Fruit fly (Drosophila melanogaster) ovary, adult (tissue): ENCODE results near the gene Sbp2.

Experiments used
- CG17801 ChIP-seq: fragments of 200-800 bp; optimal IDR thresholded peaks from 2 replicates; lab custom pipeline; 2019; ENCODE audit warnings: missing biosample characterization, mild to moderate bottlenecking, missing genetic modification characterization, moderate library complexity; ENCODE audit not compliant: partially characterized antibody

Gene Sbp2

DNA sequence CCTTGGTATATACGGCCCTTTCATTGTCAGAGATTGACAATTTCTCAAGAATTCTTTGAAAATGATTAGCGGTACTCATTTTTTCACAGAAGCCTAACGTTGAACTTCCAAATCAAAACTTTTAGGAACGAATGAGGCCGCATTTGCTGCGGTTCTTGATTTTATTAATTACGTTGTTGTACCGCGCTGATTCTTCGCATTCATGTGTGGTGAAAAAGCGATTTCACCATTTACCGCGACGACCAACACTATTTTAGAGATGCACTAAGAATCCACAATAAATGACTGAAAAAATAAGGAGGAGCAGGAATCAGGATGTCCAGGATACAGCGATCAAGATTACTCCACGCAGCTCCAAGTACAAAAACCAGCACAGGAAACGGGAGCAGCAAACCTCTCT lies at the start of gene Sbp2, which contains the start of gene CG7194:
TSS of gene Sbp2 (plus strand) at position 246 of the 400 bp plus-strand sequence.
TSS of gene CG7194 (minus strand) at position 148 of the 400 bp plus-strand sequence.
- no peak for TF ChIP-seq CG17801

DNA sequence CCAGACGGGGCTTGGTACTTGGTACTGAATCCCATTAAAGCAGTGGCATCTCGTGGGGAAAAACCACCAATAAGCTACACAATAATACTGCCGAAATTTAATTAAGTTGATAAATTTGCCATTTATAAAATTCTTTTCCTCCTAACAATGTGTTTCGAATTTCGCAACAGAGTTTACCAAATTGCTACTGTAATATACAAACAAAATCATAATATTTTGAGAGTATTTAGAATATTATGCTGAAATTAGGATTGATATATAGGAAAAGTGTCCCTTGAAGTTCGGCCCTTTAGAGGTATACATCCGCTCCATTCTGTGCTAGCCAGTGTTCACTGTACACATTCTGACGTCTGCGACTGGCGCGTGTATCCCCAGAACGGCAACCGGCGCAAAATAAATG lies 19.3 kb upstream of the Sbp2 start:
- no peak for TF ChIP-seq CG17801

DNA sequence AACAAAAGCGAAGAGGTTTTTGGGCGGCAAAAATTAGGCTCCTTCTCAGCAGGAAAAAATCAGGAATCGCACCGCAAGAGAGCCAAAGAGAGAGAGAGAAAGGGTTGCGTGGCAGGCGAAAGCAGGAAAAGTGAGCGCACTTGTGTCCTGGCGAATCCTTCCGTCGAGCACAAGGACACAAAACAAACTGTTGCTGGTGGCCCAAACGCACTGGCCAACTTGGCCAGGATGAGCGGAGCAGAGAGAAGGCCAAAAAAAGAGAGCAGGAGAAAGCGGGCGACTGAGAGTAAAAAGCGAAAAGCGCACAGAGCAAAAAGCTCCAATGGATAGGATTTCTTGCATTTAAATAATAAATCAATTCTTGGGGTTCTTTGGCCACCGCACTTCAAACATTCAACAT lies 18.7 kb upstream of the Sbp2 start:
- TF ChIP-seq CG17801: no peak

DNA sequence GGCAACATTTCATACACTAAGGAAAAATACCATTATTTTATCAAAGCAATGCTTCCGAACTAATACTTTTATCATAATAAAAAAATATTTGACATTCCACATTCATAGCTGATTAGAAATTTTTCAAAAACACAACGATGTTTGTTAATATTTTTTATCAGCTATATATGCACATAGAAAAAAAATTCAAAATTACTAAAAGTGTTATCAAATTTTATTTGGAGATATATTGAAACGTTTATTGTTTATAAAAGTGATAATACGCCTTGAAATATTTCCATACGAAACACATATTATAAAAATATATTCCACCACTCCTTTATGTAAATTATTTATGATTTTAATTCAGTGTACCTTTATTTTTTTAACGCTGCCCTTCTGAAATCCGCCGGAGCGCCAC lies 18.2 kb upstream of the Sbp2 start:
- TF ChIP-seq CG17801: no peak

DNA sequence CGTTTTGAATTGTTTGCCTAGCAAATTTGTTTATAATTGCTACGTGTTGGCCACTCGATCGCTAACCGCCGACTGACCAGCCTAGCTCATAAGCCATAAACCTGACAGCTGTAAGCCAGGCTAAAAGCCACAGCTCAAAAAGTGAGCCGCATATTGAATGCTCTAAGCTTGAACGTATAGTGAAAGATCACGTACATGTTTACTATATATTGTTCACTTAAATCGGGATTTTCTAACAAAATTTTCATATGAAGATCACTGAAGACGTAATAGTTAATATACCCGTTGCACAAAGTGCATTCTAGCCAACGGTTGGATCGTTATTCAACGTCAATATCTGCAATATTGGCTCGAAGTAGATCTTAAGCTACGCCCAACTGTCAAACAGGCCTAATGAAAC lies 17.6 kb upstream of the Sbp2 start:
- TF ChIP-seq CG17801: no peak

DNA sequence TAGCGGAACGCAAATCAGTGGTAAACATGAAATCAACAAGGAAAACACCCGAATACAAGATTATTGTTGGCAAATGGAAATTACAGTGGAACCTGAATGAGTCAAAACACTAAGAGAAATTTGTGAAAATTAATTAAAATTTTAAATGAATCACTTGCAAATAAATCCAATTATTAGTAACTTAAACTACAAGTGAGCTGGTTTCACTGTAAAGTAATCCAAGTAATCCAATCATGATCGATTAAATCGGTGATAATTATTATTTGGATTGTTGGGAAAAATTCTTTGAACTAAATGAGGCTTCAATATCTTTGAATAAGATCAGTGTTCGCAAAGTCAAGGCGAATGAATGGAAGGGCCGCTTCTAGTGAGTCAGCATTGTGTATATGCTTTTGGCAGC lies 15.6 kb upstream of the Sbp2 start:
- TF ChIP-seq CG17801: no peak

DNA sequence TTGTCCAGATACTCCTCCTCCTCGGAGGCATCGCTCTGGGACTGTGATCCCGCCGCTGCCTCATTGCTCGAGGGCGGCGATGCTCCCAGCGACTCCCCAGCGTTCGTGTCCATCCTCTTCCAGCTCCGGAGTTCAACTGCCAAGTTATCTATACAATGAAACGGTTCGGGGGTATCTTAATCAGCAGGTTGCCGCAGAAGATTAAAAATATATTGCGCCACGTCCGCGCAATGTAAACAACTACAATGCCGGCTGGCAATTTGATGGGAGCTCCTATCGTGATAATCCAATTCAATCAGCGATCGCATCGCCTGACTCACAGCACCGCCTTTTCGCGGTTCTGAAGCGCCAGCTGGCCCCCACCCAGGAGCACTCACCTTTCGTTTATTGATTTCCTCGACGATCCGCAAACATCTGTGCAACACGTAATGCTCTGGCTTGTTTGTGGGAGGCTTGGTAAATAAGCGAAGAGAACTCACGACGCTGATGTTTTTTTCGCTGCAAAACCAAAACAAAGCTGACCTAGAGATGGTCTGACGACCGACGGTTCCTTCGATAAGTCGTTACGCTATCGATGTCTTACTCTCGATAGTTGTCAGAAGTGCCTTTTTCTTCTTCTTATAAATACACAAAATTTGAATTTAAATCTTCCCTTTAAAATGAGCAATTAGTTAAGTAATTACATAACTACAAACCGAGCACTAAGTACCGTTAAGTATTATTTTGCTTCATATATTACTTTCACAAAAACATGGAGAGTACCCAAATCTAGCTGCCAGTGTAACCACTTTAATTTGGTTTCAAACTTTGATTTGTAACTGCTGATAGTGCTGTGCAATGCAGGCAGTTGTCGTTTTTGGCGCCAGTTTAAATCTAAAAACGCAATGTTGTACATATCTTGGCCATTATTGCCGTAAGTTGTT lies 14.4 kb upstream of the Sbp2 start, which contains the start of gene cert:
TSS of gene cert (minus strand) at position 535 of the 923 bp plus-strand sequence.
- TF ChIP-seq CG17801: peak; percentile 28

DNA sequence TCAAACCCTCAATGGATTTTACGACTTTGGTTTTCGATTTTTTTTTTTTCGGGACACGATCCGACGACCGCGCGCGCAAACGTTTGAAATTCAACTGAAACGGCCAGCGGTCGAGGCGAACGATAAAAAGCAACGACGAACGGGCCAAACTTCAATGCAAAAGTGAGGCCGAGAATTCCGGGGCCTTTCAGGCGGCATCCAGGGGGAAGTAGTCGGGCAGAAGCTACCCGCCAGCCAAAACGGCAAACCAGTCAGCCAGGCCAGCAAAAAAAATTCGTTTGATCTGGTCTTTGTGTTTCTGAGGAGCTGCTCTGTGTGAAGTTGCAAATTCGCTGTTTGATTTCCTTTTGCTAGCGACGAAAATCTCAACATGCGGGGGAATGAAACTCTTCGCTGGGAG lies 8.7 kb upstream of the Sbp2 start, which contains the start of gene CG7201:
TSS of gene CG7201 (minus strand) at position 101 of the 400 bp plus-strand sequence.
- no peak for TF ChIP-seq CG17801

DNA sequence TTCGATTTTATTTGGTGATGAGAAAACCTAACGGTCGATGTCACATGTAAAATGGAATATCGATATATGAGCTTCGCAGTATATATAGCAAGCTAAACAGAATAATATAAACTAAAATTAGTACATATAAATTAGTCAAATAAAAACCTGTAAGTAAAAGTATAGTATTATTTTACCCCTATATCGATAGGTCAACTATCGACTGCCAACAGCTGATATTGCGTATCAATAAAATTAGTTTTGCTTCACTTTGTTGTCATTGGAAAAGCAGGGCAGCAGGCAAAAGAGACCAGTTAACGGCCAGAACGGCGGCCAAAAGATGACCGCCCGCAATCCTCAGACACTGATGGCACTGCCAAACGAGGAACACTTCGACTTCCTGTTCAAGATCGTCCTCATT lies 7.0 kb upstream of the Sbp2 start, which contains the start of gene Rab19:
TSS of gene Rab19 (plus strand) at position 78 of the 400 bp plus-strand sequence.
- TF ChIP-seq CG17801: peak; percentile 21

DNA sequence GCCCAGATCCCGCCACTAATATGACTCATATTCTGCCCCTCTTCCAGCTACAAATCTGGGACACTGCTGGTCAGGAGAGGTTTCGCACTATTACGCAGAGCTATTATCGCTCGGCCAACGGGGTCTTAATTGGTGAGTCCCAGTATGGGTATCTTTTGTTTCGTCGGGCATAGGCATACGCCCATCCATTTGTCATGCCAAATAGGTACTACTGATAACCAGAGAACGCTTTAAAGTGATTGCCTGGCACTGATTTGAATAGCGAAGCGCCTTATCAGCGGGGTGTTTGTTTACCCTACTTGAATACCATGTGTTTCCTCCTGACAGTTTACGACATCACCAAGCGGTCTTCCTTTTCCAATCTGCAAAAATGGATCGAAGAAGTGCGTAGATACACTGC lies 6.5 kb upstream of the Sbp2 start:
- TF ChIP-seq CG17801: no peak

DNA sequence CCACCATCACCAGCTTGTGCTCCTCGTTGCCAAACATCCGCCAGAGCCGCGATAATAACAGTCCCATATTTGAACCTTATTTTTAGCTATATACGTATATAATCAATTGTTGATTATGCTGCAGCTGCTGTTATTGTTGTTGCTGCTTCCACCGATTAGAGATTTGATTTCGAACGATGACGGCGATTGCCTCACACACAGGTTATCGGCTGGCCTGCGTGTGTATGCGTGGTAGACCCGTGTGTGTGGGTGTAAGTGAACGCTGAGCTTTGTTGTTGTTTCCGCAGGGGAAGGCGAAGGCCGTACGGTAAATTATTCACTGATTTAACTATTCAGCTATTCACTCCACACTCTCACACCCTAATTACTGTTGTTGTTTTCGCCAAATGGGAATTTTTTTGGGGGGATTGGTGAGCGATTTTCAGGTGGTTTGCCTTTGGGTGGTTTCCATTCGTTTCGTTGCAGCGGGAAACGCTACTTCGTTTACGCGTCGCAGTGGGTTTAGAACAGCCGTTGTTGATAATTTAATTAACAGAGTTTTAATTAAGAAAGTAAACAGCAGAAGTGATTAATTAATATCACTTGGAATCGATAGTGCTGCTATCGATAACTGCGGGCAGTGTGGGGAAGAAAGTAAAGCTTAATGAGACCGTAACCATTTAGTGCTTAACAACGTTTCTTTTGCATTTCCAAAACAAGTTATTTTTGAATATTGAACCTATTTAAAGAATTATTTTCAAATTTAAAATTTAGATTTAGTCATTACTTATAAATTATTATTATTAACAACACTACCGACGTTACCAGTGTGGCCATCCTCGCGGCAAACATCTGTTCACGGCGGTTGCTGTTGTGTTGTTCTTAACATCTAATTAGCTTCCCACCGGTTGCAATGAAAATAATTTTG lies 4.5 kb upstream of the Sbp2 start, which contains the start of the genes Arl5 and CG13671:
TSS of gene Arl5 (minus strand) at position 616 of the 907 bp plus-strand sequence.
TSS of gene CG13671 (plus strand) at position 841 of the 907 bp plus-strand sequence.
- TF ChIP-seq CG17801: peak; percentile 72

DNA sequence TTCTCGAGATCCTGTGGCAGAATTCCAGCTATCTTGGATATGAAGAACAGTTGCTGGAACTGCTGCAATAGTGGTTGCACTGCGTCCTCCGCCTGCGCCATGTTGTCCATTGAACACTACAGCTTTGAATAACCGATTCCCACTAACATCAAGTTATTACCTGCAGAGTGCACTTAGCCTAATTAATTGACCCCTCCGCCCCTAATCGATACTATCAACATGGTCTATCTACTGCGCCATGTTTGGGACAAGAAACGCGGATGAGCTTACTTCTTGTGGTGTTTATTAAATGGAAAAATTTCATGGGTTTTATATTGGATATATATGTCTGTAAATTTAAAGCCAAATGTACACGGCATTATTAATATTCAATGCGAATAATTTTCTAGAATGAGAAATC lies 2.9 kb downstream of the Sbp2 start, which contains the start of gene Gr66a:
TSS of gene Gr66a (minus strand) at position 101 of the 400 bp plus-strand sequence.
- TF ChIP-seq CG17801: no peak

DNA sequence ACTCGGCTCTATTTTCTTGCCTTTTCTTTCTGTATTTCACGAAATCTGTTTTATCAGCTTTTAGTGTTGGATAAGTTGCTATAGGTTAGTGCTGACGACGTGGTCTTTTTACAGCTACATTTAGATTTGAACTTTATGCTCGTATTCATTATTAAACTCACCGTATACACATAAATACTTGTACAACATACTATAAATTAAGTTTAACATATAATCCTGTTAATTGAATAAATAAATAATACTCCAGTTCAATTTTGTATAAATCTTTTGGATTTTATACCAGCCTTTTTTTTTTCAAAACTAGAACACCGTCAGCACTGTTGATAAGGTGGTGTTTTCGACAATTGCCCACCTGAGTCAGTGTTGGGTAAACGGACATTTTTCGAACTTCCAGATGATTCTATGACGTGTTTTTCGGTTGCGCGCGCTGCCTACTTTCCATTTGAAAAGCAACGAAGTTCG lies 5.0 kb downstream of the Sbp2 start, which contains the start of gene BI-1:
TSS of gene BI-1 (minus strand) at position 51 of the 462 bp plus-strand sequence.
- peak; percentile 47 for TF ChIP-seq CG17801

DNA sequence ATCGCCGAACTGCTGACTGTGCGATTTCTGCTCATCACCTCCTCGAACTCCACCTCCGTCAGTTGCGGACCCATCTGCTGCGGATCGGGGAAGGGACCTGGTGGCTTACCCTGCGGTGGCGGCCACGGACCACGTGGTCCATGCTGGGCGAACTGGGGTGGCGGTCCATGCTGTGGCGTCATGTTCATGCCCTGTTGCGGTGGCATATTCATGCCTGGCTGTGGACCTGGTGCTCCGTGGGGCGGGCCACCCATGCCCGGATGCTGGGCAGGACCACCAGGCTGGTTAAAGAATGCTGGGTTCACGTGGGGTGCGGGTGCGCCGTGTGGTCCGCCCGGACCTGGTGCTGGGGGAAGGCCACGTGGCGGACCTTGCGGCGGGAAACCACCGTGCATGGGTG lies 8.3 kb downstream of the Sbp2 start:
- no peak for TF ChIP-seq CG17801

DNA sequence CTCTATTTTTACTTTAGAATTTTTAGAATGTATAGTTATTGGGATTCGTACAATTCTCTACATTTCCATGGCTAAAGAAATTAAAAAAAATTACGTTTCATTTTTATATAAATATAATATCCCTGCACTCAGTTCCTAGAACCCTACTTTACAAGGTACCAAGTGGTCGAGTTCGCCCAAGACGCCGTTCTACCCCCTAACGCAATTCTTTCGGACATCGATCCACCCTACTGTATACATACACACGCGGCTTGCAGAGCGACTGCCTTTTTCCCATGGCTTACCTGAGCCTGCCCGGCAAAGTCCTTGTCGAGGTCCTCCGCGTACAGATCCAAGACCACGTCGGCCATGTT lies 10.8 kb downstream of the Sbp2 start:
- no peak for TF ChIP-seq CG17801

DNA sequence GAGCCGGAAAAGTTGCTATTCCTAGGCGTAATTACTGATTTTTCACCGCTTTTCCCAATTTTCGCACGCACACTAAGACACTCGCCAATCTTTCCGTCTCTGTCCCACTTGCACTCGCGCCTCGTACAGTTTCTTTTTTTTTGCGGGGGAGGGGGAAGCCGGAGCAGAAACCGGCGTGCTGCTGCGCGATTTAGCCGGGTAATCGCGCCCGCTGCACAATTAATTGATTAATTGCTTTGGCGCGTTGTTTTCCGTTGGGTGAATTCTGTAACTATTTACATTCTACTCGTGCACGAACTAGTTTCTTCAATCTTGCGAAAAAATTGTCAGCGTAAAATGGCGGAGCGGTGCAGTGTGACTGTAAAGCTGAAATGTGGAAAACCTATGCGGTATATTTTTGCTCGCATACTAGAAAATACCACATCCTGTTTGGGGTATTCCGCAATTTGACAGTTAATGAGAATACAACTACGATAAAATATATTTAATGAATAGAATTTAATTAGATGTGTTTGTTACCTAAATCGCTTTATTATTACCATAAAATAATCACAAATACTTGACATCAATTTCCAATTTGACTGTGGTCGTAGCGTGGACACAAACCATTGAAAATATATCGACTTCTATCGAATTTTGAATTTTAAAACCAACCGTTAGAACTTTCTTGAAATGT lies 11.3 kb downstream of the Sbp2 start, which contains the start of gene Cpsf6:
TSS of gene Cpsf6 (minus strand) at position 362 of the 676 bp plus-strand sequence.
- TF ChIP-seq CG17801: peak; percentile 3
